Fruit fly (Drosophila melanogaster): ENCODE data around the gene eIF4H2.

DNA sequence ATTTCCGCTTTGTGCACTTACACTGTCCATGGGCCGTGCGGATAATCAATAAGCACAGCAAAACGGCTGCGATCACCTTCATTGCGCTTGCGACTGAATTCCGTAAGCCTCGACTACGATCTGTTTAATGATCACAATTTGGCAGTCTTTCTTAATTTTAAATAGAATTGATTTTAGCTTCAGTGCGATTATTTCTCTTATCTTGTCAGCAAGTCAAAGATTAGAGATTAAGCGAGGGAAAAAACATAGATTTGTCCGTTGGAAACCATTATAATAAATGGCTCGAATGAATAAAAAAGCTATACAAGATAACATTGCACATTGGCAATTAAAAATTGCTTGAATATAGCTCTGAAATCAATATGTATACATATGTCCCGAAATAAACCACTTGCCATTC lies 5.2 kb downstream of the eIF4H2 start, which contains the start of gene CG11313:
- no peak for TF ChIP-seq lola (GFP tag; optimal IDR thresholded peaks at IDR 0.05)
- no peak for TF ChIP-seq fru (GFP tag; optimal IDR thresholded peaks at IDR 0.05)
- no peak for TF ChIP-seq usp (GFP tag; optimal IDR thresholded peaks at IDR 0.05)
- TF ChIP-seq dl (GFP tag; optimal IDR thresholded peaks at IDR 0.05; ENCODE audit: insufficient read depth in 1 of 2, partially characterized antibody in 2 of 2): no peak
- TF ChIP-seq psq (GFP tag; optimal IDR thresholded peaks at IDR 0.05): no peak
- TF ChIP-seq pan (optimal IDR thresholded peaks at IDR 0.05): no peak
- no peak for TF ChIP-seq woc (GFP tag; optimal IDR thresholded peaks at IDR 0.05)
- TF ChIP-seq Mio (GFP tag; optimal IDR thresholded peaks at IDR 0.05): no peak
- TF ChIP-seq CG32264 (GFP tag; optimal IDR thresholded peaks at IDR 0.05): no peak
- TF ChIP-seq HLH106 (tag; optimal IDR thresholded peaks at IDR 0.05): no peak
- TF ChIP-seq Dfd (GFP tag; optimal IDR thresholded peaks at IDR 0.05): no peak

Measured in whole organism, wandering third instar larva.